Fruit fly (Drosophila melanogaster) Kc167 (cell line): ENCODE measurements around the gene CG1662.

Experiments used
- Myc ChIP-seq: fragments of >200 bp; optimal IDR thresholded peaks from 2 replicates; lab custom pipeline; 2017; ENCODE audit warnings: missing external identifiers
- Sin3A ChIP-seq: fragments of >200 bp; optimal IDR thresholded peaks from 2 replicates; lab custom pipeline; 2018; ENCODE audit warnings: missing external identifiers
- h ChIP-seq: fragments of >200 bp; optimal IDR thresholded peaks from 3 replicates; lab custom pipeline; 2018; ENCODE audit warnings: missing external identifiers
- insv ChIP-seq: fragments of >200 bp; optimal IDR thresholded peaks from 3 replicates; lab custom pipeline; 2018; ENCODE audit warnings: missing external identifiers
- psq ChIP-seq: fragments of >200 bp; optimal IDR thresholded peaks from 2 replicates; lab custom pipeline; 2017; ENCODE audit warnings: missing external identifiers
- ttk ChIP-seq: sonication (Bioruptor generic); optimal IDR thresholded peaks from 2 replicates; lab custom pipeline; 2017; ENCODE audit warnings: missing external identifiers

CG1662 gene

dm6 chrX:13391174-13392040, 4.0 kb downstream of the CG1662 start:
- TF ChIP-seq ttk (lab: Kevin White, UChicago) = no peak
- no peak for TF ChIP-seq Myc
- no peak for TF ChIP-seq Sin3A (lab: Kevin White, UChicago)
- no peak for TF ChIP-seq psq (lab: Kevin White, UChicago)
- no peak for TF ChIP-seq insv (lab: Kevin White, UChicago)
- no peak for TF ChIP-seq h (lab: Kevin White, UChicago)

dm6 chrX:13392041-13392353, 4.6 kb downstream of the CG1662 start:
- TF ChIP-seq Sin3A (lab: Kevin White, UChicago) = no peak
- no peak for TF ChIP-seq h (lab: Kevin White, UChicago)
- no peak for TF ChIP-seq Myc
- no peak for TF ChIP-seq insv (lab: Kevin White, UChicago)
- no peak for TF ChIP-seq ttk (lab: Kevin White, UChicago)
- TF ChIP-seq psq (lab: Kevin White, UChicago) = no peak

dm6 chrX:13392764-13393163, 5.4 kb downstream of the CG1662 start:
- no peak for TF ChIP-seq ttk (lab: Kevin White, UChicago)
- no peak for TF ChIP-seq h (lab: Kevin White, UChicago)
- TF ChIP-seq insv (lab: Kevin White, UChicago) = no peak
- no peak for TF ChIP-seq Sin3A (lab: Kevin White, UChicago)
- no peak for TF ChIP-seq psq (lab: Kevin White, UChicago)
- no peak for TF ChIP-seq Myc

dm6 chrX:13394343-13394742, 7.0 kb downstream of the CG1662 start:
- TF ChIP-seq Myc = no peak

DNA sequence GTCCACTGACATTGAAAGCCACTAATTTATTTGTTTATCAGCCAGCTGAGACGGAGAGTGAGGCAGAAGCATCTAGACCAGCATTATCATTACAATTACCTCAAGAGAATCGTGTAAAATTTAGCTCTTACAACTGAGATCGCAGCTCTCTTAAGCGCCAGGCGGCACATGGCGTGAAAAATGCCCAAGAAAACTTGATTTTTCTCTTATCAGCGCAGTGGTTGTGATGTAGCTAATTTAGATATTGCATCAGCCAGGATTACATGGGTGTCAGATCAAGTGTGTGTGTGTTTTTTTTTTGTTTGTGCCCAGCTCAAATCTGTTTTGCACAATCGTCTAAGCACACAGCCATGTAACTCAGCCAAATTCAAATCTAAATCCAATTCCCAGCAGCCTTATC, 7.7 kb downstream of the CG1662 start:
- no peak for TF ChIP-seq Myc
- TF ChIP-seq h (lab: Kevin White, UChicago) = no peak
- no peak for TF ChIP-seq insv (lab: Kevin White, UChicago)
- no peak for TF ChIP-seq ttk (lab: Kevin White, UChicago)
- TF ChIP-seq Sin3A (lab: Kevin White, UChicago) = no peak
- no peak for TF ChIP-seq psq (lab: Kevin White, UChicago)

- no peak for TF ChIP-seq h (lab: Kevin White, UChicago)
- TF ChIP-seq ttk (lab: Kevin White, UChicago) = no peak
- no peak for TF ChIP-seq Sin3A (lab: Kevin White, UChicago)
- no peak for TF ChIP-seq psq (lab: Kevin White, UChicago)
- no peak for TF ChIP-seq insv (lab: Kevin White, UChicago)
- TF ChIP-seq Myc = no peak
These were observed 8.6 kb downstream of the CG1662 start for dm6 chrX:13395988-13396377.

- TF ChIP-seq h (lab: Kevin White, UChicago) (no peak), Myc (no peak), psq (lab: Kevin White, UChicago) (no peak), insv (lab: Kevin White, UChicago) (no peak), Sin3A (lab: Kevin White, UChicago) (no peak)
These were observed 9.2 kb downstream of the CG1662 start, which contains the start of gene Bcat for dm6 chrX:13396378-13397099. Gene Bcat, plus strand, starts transcription at chrX:13396899.

DNA sequence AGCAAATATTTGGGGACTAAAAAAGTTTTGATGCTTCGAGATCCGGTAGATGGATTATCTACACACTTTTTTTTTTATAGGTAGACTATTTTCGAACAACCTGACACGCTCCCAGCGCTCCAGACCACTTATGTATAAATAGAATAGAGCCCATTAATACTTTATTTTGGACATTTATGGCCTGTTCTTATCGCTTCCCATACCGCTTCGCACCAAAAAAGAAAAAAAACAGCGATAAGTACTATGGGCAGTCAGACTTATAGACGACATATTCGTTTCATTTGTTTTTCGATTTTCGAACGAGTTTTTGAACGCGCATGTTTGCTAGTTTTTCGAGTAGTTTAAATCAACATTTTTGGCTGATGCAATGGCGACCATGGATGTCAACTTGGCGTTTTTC, 10.2 kb downstream of the CG1662 start:
- no peak for TF ChIP-seq h (lab: Kevin White, UChicago)
- TF ChIP-seq insv (lab: Kevin White, UChicago) = no peak

DNA sequence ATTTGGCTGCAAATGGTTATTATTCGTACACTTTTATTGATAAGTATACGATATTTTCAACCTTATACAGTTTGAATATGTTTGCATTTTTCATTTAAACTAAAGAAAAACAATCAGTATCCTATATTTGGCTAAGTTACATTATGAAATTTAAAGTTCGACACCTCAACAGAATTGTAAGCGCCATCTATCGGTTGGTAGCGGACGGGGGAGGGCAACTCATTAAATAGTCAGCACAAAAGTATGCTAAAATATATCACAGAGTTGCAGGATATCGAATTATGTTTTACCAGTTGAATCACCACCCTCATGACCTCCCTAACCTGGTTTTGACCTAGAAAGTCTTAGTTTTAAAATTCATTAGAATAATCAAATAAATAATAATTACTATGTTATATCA, 13.9 kb downstream of the CG1662 start:
- no peak for TF ChIP-seq ttk (lab: Kevin White, UChicago)
- TF ChIP-seq h (lab: Kevin White, UChicago) = no peak
- no peak for TF ChIP-seq insv (lab: Kevin White, UChicago)
- TF ChIP-seq psq (lab: Kevin White, UChicago) = no peak
- no peak for TF ChIP-seq Sin3A (lab: Kevin White, UChicago)
- no peak for TF ChIP-seq Myc

dm6 chrX:13402763-13403162, 15.4 kb downstream of the CG1662 start, which contains the start of gene CG12725:
Gene CG12725, minus strand, starts transcription at chrX:13402863.
- no peak for TF ChIP-seq h (lab: Kevin White, UChicago)
- TF ChIP-seq Myc = no peak
- TF ChIP-seq insv (lab: Kevin White, UChicago) = no peak

dm6 chrX:13403553-13403952, 16.2 kb downstream of the CG1662 start:
- no peak for TF ChIP-seq h (lab: Kevin White, UChicago)

DNA sequence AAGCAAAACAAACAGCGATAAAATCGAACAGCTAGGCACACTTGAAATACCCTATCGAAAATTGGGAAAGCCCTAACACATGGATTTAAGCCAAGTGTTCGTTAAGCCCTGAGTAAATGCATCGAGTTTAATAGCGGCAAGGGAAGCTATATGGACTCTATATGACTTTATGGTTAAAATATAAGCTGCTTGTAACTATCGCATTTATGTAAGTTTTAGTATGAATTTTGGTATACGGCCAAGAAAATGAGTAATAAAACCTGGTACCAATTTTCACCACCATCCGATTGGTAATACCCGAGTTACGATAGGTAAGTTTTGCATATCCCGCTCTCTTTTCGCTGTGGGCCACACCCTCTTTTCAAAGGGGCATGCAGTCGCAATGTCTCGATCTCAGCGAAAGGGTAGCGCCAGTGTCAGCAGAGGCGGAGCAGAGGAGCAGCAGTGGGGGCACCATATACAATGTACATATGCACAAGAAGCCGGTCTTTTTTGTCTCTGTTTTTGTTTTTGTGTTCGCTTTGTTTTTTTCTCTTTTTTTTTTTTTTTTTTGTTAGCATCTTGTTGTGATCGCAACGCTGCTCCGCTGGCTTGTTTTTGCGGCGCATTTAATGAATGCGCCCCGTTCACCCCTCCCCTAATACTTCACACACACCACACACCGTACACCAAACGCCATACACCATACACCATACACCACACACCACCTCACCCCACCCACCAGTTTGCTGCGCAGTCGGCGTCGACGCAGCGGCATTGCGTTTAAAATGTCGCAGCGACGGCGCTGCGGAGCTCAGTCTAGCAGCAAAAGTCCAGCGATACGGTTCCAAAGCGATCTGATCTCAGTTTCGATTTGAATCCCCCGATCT, 16.8 kb downstream of the CG1662 start, which contains the start of gene GstT4:
Gene GstT4, plus strand, starts transcription at position 788 of the 869 bp plus-strand sequence.
- TF ChIP-seq Myc (no peak), h (lab: Kevin White, UChicago) (no peak), psq (lab: Kevin White, UChicago) (peak; percentile 73), insv (lab: Kevin White, UChicago) (no peak), Sin3A (lab: Kevin White, UChicago) (no peak), ttk (lab: Kevin White, UChicago) (no peak)
